Worm (Caenorhabditis elegans) whole organism, L2 larva: ENCODE measurements around the gene mpz-4.

Experiments
- ama-1 ChIP-seq: fragments of 150-350 bp; optimal IDR thresholded peaks from 2 replicates; lab custom pipeline; 2018; ENCODE audit warnings: inconsistent platforms
- blmp-1 ChIP-seq: sonication (generic microtip); optimal IDR thresholded peaks from 2 replicates; lab custom pipeline; 2017; ENCODE audit warnings: missing genetic modification characterization, mild to moderate bottlenecking, missing compliant biosample characterization, antibody characterized with exemption, moderate library complexity; ENCODE audit not compliant: insufficient read depth
- crh-2 ChIP-seq: sonication (generic microtip); optimal IDR thresholded peaks from 2 replicates; lab custom pipeline; 2017; ENCODE audit warnings: missing biosample characterization, missing genetic modification characterization
- lin-39 ChIP-seq: fragments of 150-350 bp; optimal IDR thresholded peaks from 2 replicates; lab custom pipeline; 2014; ENCODE audit warnings: missing biosample characterization, missing genetic modification reagents, missing genetic modification characterization
- lsy-2 ChIP-seq, 2 experiments: fragments of 150-350 bp in 1 of 2; sonication (generic microtip) in 1 of 2; optimal IDR thresholded peaks; 2 replicates each; lab custom pipeline; 2014 to 2017; ENCODE audit warnings: missing biosample characterization in 2 of 2, missing genetic modification characterization in 2 of 2
- mab-5 ChIP-seq: fragments of 150-350 bp; optimal IDR thresholded peaks from 2 replicates; lab custom pipeline; 2014; ENCODE audit warnings: missing biosample characterization, missing genetic modification characterization
- mbf-1 ChIP-seq: sonication (generic microtip); optimal IDR thresholded peaks from 2 replicates; lab custom pipeline; 2017; ENCODE audit warnings: missing biosample characterization, missing genetic modification characterization
- mdl-1 ChIP-seq, 2 experiments: fragments of 150-350 bp in 1 of 2; sonication (generic microtip) in 1 of 2; optimal IDR thresholded peaks; 2 replicates each; lab custom pipeline; 2017; ENCODE audit warnings: missing biosample characterization in 2 of 2, missing genetic modification characterization in 2 of 2
- nhr-129 ChIP-seq: fragments of 150-350 bp; optimal IDR thresholded peaks from 2 replicates; lab custom pipeline; 2014; ENCODE audit warnings: missing biosample characterization, missing genetic modification characterization
- nhr-77 ChIP-seq: fragments of 150-350 bp; optimal IDR thresholded peaks from 2 replicates; lab custom pipeline; 2014; ENCODE audit warnings: missing biosample characterization, missing genetic modification characterization
- sem-4 ChIP-seq: fragments of 150-350 bp; optimal IDR thresholded peaks from 2 replicates; lab custom pipeline; 2014; ENCODE audit warnings: missing biosample characterization, missing genetic modification reagents, missing genetic modification characterization
- ztf-11 ChIP-seq: sonication (generic microtip); optimal IDR thresholded peaks from 2 replicates; lab custom pipeline; 2017; ENCODE audit warnings: missing biosample characterization, missing genetic modification characterization
- ztf-4 ChIP-seq: fragments of 150-350 bp; optimal IDR thresholded peaks from 2 replicates; lab custom pipeline; 2014; ENCODE audit warnings: missing biosample characterization, missing genetic modification characterization

DNA sequence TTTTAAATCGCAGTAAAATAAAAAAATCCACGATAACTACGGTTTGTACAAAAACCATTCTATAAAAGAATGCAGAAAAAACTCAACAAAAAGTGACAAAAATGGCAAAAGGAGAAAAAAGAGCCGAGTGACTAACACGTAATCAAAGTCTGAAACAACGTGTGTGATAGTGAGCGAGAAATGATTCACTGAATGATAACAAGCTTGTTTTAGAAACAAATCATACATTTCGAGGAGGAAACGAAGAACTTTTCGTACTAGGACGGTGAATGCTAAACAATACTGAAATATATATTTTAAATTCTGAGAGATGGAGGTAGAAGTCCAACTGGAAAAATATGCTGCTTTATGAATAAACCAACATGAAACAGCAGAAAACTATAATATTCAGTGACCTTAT lies 14.9 kb upstream of the mpz-4 start:
- no peak for TF ChIP-seq blmp-1 (tag; lab: Kevin White, UChicago)
- no peak for TF ChIP-seq nhr-129 (tag; lab: Kevin White, UChicago)
- no peak for TF ChIP-seq mbf-1
- no peak for TF ChIP-seq mdl-1 (tag; optimal IDR thresholded peaks at IDR 0.05; lab: Kevin White, UChicago)
- no peak for TF ChIP-seq lsy-2 (tag; optimal IDR thresholded peaks at IDR 0.05; lab: Kevin White, UChicago)
- TF ChIP-seq nhr-77 (tag; lab: Kevin White, UChicago): no peak
- no peak for TF ChIP-seq lin-39
- no peak for TF ChIP-seq mab-5 (tag; lab: Kevin White, UChicago)
- TF ChIP-seq ama-1: no peak
- no peak for TF ChIP-seq sem-4 (tag; lab: Kevin White, UChicago)
- no peak for TF ChIP-seq crh-2 (tag; lab: Kevin White, UChicago)
- TF ChIP-seq ztf-4 (tag; lab: Kevin White, UChicago): no peak
- TF ChIP-seq ztf-11 (tag; lab: Kevin White, UChicago): no peak
